Fruit fly (Drosophila melanogaster) whole organism: ENCODE data around the gene CG12093.

Experiments used
- Dll ChIP-seq: fragments of >200 bp; optimal IDR thresholded peaks from 2 replicates; lab custom pipeline; 2017
- EcR ChIP-seq, 2 experiments: fragments of >200 bp; optimal IDR thresholded peaks; 2 replicates each; lab custom pipeline; 2017; ENCODE audit warnings: missing biosample characterization in 2 of 2, missing genetic modification characterization in 2 of 2, missing genetic modification reagents in 2 of 2
- psq ChIP-seq: fragments of >200 bp; optimal IDR thresholded peaks from 2 replicates; lab custom pipeline; 2017

DNA sequence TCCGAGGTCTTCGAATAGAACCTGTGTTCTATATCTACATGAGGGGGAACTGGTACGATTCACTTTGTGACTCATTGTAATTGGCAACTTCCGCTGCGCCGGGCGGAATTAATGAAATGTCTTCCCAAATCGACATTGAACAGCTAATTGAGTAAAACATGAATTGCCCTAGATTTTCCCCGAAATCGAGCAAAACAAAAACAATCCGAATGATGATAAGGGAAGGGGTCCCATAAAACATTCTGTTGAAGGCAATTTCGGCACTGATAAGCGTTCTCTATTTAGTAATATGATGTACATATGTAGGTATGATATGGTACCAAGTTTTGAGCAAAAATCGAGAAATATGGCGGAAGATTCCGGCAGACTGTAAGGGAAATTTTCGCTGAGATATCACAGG lies 36.0 kb upstream of the CG12093 start:
- TF ChIP-seq Dll (lab: Kevin White, UChicago) (no peak), EcR (GFP tag; optimal IDR thresholded peaks at IDR 0.05; lab: Kevin White, UChicago) (no peak), psq (lab: Kevin White, UChicago) (no peak)
